Worm (Caenorhabditis elegans) whole organism, L4 larva: ENCODE results near the gene Y75B8A.7.

Source experiments
- F26F4.8 ChIP-seq: fragments of 200-800 bp; sonication (Bioruptor generic); conservative IDR thresholded peaks from 2 replicates; pipeline ENCODE4 v1.3.6; 2022; ENCODE audit warnings: missing genetic modification characterization, missing compliant biosample characterization
- F37D6.2 ChIP-seq: sonication (generic microtip); optimal IDR thresholded peaks from 2 replicates; lab custom pipeline; 2016; ENCODE audit warnings: mild to moderate bottlenecking, missing genetic modification characterization, missing compliant biosample characterization
- F44E2.7 ChIP-seq: fragments of 200-800 bp; sonication (Bioruptor generic); IDR thresholded peaks from 2 replicates; pipeline ENCODE4 v2.1.2; 2022; ENCODE audit warnings: missing genetic modification characterization, missing compliant biosample characterization
- Y105C5A.15 ChIP-seq: fragments of 200-800 bp; sonication (Bioruptor generic); IDR thresholded peaks from 2 replicates; pipeline ENCODE4 v1.3.6; 2022; ENCODE audit warnings: missing genetic modification characterization, missing compliant biosample characterization
- Y5F2A.4 ChIP-seq: fragments of 200-800 bp; sonication (Bioruptor generic); optimal IDR thresholded peaks from 2 replicates; lab custom pipeline; 2018; ENCODE audit warnings: mild to moderate bottlenecking, missing genetic modification characterization, missing compliant biosample characterization
- ceh-28 ChIP-seq: fragments of 150-350 bp; optimal IDR thresholded peaks from 2 replicates; lab custom pipeline; 2014; ENCODE audit warnings: missing biosample characterization, missing genetic modification reagents, missing genetic modification characterization
- ceh-32 ChIP-seq: sonication (generic microtip); optimal IDR thresholded peaks from 2 replicates; lab custom pipeline; 2016; ENCODE audit warnings: mild to moderate bottlenecking, missing genetic modification characterization, missing compliant biosample characterization; ENCODE audit not compliant: poor library complexity
- ceh-62 ChIP-seq: sonication (generic microtip); optimal IDR thresholded peaks from 2 replicates; lab custom pipeline; 2017; ENCODE audit warnings: missing biosample characterization, missing genetic modification characterization
- ctbp-1 ChIP-seq: fragments of 200-800 bp; sonication (Bioruptor generic); IDR thresholded peaks from 2 replicates; pipeline ENCODE4 v1.3.6; 2022; ENCODE audit warnings: missing genetic modification reagents, missing genetic modification characterization, missing compliant biosample characterization
- daf-16 ChIP-seq, 3 experiments: sonication (generic microtip); optimal IDR thresholded peaks; 2 replicates each; lab custom pipeline; 2016 to 2017; ENCODE audit warnings: missing genetic modification characterization in 3 of 3, missing genetic modification reagents in 3 of 3, mild to moderate bottlenecking in 2 of 3, missing compliant biosample characterization in 2 of 3, missing biosample characterization in 1 of 3, moderate library complexity in 1 of 3
- daf-8 ChIP-seq: fragments of 200-800 bp; sonication (Bioruptor generic); IDR thresholded peaks from 2 replicates; pipeline ENCODE4 v1.3.6; 2022; ENCODE audit warnings: missing genetic modification characterization, missing compliant biosample characterization
- dmd-6 ChIP-seq: fragments of 200-800 bp; sonication (Bioruptor generic); IDR thresholded peaks from 2 replicates; pipeline ENCODE4 v1.3.6; 2022; ENCODE audit warnings: missing genetic modification reagents, missing genetic modification characterization, missing compliant biosample characterization
- dmd-9 ChIP-seq: fragments of 200-800 bp; sonication (Bioruptor generic); IDR thresholded peaks from 2 replicates; pipeline ENCODE4 v1.3.6; 2022; ENCODE audit warnings: missing genetic modification reagents, missing genetic modification characterization, missing compliant biosample characterization
- dpl-1 ChIP-seq: fragments of 150-350 bp; optimal IDR thresholded peaks from 2 replicates; lab custom pipeline; 2014; ENCODE audit warnings: missing biosample characterization, missing genetic modification reagents, missing genetic modification characterization
- dve-1 ChIP-seq: sonication (generic microtip); optimal IDR thresholded peaks from 2 replicates; lab custom pipeline; 2017; ENCODE audit warnings: antibody characterized with exemption, mild to moderate bottlenecking, missing genetic modification characterization, missing compliant biosample characterization; ENCODE audit not compliant: insufficient read depth
- egl-43 ChIP-seq: fragments of 200-800 bp; sonication (Bioruptor generic); IDR thresholded peaks from 2 replicates; pipeline ENCODE4 v1.3.6; 2022; ENCODE audit warnings: missing genetic modification reagents, missing genetic modification characterization, missing compliant biosample characterization
- fkh-10 ChIP-seq: fragments of 150-350 bp; optimal IDR thresholded peaks from 2 replicates; lab custom pipeline; 2014; ENCODE audit warnings: missing biosample characterization, missing genetic modification reagents, missing genetic modification characterization
- lim-7 ChIP-seq: fragments of 200-800 bp; sonication (Bioruptor generic); IDR thresholded peaks from 2 replicates; pipeline ENCODE4 v1.3.6; 2022; ENCODE audit warnings: missing genetic modification characterization, missing compliant biosample characterization
- lin-38 ChIP-seq: fragments of 200-800 bp; sonication (Bioruptor generic); IDR thresholded peaks from 2 replicates; pipeline ENCODE4 v1.3.6; 2022; ENCODE audit warnings: missing genetic modification reagents, missing genetic modification characterization, missing compliant biosample characterization
- lin-39 ChIP-seq: fragments of 150-350 bp; optimal IDR thresholded peaks from 2 replicates; lab custom pipeline; 2014; ENCODE audit warnings: missing biosample characterization, missing genetic modification reagents, missing genetic modification characterization
- lir-3 ChIP-seq: sonication (generic microtip); optimal IDR thresholded peaks from 2 replicates; lab custom pipeline; 2016; ENCODE audit warnings: mild to moderate bottlenecking, missing genetic modification characterization, missing compliant biosample characterization
- lsy-2 ChIP-seq, 2 experiments: fragments of 150-350 bp in 1 of 2; sonication (generic microtip) in 1 of 2; optimal IDR thresholded peaks; 2 replicates each; lab custom pipeline; 2014 to 2017; ENCODE audit warnings: missing biosample characterization in 2 of 2, missing genetic modification characterization in 2 of 2
- mes-2 ChIP-seq: sonication (generic microtip); optimal IDR thresholded peaks from 2 replicates; lab custom pipeline; 2016; ENCODE audit warnings: missing genotype, mild to moderate bottlenecking, missing genetic modification characterization, missing compliant biosample characterization; ENCODE audit not compliant: poor library complexity, severe bottlenecking
- mxl-2 ChIP-seq: fragments of 200-800 bp; sonication (Bioruptor generic); conservative IDR thresholded peaks from 2 replicates; pipeline ENCODE4 v1.3.6; 2022; ENCODE audit warnings: missing genetic modification reagents, missing genetic modification characterization, missing compliant biosample characterization
- mxl-3 ChIP-seq: fragments of 200-800 bp; sonication (Bioruptor generic); optimal IDR thresholded peaks from 2 replicates; lab custom pipeline; 2018; ENCODE audit warnings: mild to moderate bottlenecking, missing genetic modification characterization, missing compliant biosample characterization
- nhr-111 ChIP-seq: fragments of 200-800 bp; sonication (Bioruptor generic); optimal IDR thresholded peaks from 2 replicates; lab custom pipeline; 2018; ENCODE audit warnings: mild to moderate bottlenecking, missing genetic modification characterization, missing compliant biosample characterization
- nhr-237 ChIP-seq: sonication (generic microtip); optimal IDR thresholded peaks from 2 replicates; lab custom pipeline; 2017; ENCODE audit warnings: missing biosample characterization, missing genetic modification characterization
- nhr-25 ChIP-seq: sonication (generic microtip); optimal IDR thresholded peaks from 2 replicates; lab custom pipeline; 2017; ENCODE audit warnings: missing genetic modification characterization, mild to moderate bottlenecking, missing compliant biosample characterization, antibody characterized with exemption, moderate library complexity, borderline replicate concordance; ENCODE audit not compliant: insufficient read depth
- nhr-76 ChIP-seq: fragments of 150-350 bp; optimal IDR thresholded peaks from 2 replicates; lab custom pipeline; 2014; ENCODE audit warnings: missing biosample characterization, missing genetic modification characterization
- nhr-77 ChIP-seq: fragments of 150-350 bp; optimal IDR thresholded peaks from 2 replicates; lab custom pipeline; 2014; ENCODE audit warnings: missing biosample characterization, missing genetic modification characterization
- pha-4 ChIP-seq, 2 experiments: fragments of 150-350 bp in 1 of 2; fragments of 200-800 bp in 1 of 2; sonication (Bioruptor generic) in 1 of 2; IDR thresholded peaks in 1 of 2; optimal IDR thresholded peaks in 1 of 2; 2 replicates each; pipeline versions ENCODE4 v1.3.6 to Lab custom; 2014 to 2022; ENCODE audit warnings: missing genetic modification characterization in 2 of 2, missing genetic modification reagents in 2 of 2, missing biosample characterization in 1 of 2, missing compliant biosample characterization in 1 of 2
- pqm-1 ChIP-seq: sonication (generic microtip); optimal IDR thresholded peaks from 2 replicates; lab custom pipeline; 2017; ENCODE audit warnings: missing biosample characterization, missing genetic modification characterization
- saeg-2 ChIP-seq: fragments of 200-800 bp; sonication (Bioruptor generic); IDR thresholded peaks from 2 replicates; pipeline ENCODE4 v1.3.6; 2022; ENCODE audit warnings: missing genetic modification reagents, missing genetic modification characterization, missing compliant biosample characterization
- sdz-12 ChIP-seq: fragments of 200-800 bp; sonication (Bioruptor generic); optimal IDR thresholded peaks from 2 replicates; lab custom pipeline; 2018; ENCODE audit warnings: mild to moderate bottlenecking, missing genetic modification characterization, missing compliant biosample characterization
- set-16 ChIP-seq: fragments of 200-800 bp; sonication (Bioruptor generic); IDR thresholded peaks from 2 replicates; pipeline ENCODE4 v1.3.6; 2022; ENCODE audit warnings: missing genetic modification reagents, missing genetic modification characterization, missing compliant biosample characterization
- skn-1 ChIP-seq: fragments of 150-350 bp; optimal IDR thresholded peaks from 2 replicates; lab custom pipeline; 2014; ENCODE audit warnings: missing biosample characterization, missing genetic modification characterization
- snpc-1.2 ChIP-seq: fragments of 200-800 bp; sonication (Bioruptor generic); IDR thresholded peaks from 2 replicates; pipeline ENCODE4 v1.3.6; 2022; ENCODE audit warnings: missing genetic modification reagents, missing genetic modification characterization, missing compliant biosample characterization
- snpc-4 ChIP-seq: fragments of 150-350 bp; optimal IDR thresholded peaks from 2 replicates; lab custom pipeline; 2014; ENCODE audit warnings: missing biosample characterization, missing genetic modification characterization
- spr-1 ChIP-seq: sonication (generic microtip); optimal IDR thresholded peaks from 2 replicates; lab custom pipeline; 2016; ENCODE audit warnings: mild to moderate bottlenecking, missing genetic modification characterization, missing compliant biosample characterization
- tag-97 ChIP-seq: fragments of 200-800 bp; sonication (Bioruptor generic); IDR thresholded peaks from 2 replicates; pipeline ENCODE4 v1.3.6; 2022; ENCODE audit warnings: missing genetic modification characterization, missing compliant biosample characterization
- tra-1 ChIP-seq: fragments of 200-800 bp; sonication (Bioruptor generic); IDR thresholded peaks from 2 replicates; pipeline ENCODE4 v1.3.6; 2022; ENCODE audit warnings: missing genetic modification reagents, missing genetic modification characterization, missing compliant biosample characterization
- zip-2 ChIP-seq: fragments of 150-350 bp; optimal IDR thresholded peaks from 2 replicates; lab custom pipeline; 2014; ENCODE audit warnings: missing biosample characterization, missing genetic modification characterization

Y75B8A.7 gene

DNA sequence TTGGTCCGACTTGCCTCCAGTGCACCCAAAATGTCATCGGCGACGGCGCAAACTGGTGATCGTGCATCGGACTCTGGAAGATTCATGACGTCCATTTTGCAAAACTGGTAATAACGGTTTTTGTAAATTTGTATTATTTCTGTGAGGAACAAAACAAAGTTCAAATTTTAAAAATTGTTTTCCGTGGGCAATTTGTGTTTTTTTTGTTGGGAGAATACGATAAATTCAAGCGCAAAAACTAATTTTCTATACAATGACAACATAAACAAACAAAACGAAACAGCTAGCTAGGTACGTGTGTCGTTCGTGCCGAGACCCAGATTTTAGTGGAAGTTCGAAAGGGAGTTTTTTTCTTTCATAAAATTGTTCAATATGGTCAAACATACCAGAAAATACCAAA, 30.2 kb downstream of the Y75B8A.7 start, which contains the start of gene Y75B8A.10:
TSS of gene Y75B8A.10 (minus strand) at position 101 of the 400 bp plus-strand sequence.
- TF ChIP-seq dmd-6 (GFP tag; lab: Robert Waterston, UW) = no peak

DNA sequence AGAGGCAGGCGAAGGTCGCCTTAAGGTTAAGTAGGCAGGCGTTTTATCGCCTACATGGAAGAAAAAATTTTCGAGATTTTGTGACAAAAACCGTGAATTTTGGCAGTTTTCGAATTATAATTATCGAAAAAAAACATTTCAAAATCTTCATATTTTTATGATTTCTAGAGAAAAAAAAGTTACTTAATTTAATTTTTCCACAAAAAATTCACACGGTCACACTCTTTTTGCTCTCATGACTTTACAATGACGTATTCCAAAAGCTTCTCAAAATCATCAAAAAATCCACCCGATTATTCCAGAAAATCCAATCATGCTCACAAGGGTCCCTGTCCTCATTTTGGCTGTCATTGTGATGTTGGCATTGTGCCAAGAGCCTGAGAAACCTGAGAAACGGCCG, 33.4 kb downstream of the Y75B8A.7 start, which contains the start of gene lury-1:
TSS of gene lury-1 (plus strand) at position 301 of the 400 bp plus-strand sequence.
- TF ChIP-seq F44E2.7 (no peak), nhr-111 (GFP tag; lab: Kevin White, UChicago) (no peak), F37D6.2 (tag; lab: Kevin White, UChicago) (no peak), nhr-237 (tag; lab: Kevin White, UChicago) (no peak), lin-38 (GFP tag; lab: Robert Waterston, UW) (no peak), lir-3 (tag; lab: Kevin White, UChicago) (no peak), tag-97 (GFP tag; lab: Robert Waterston, UW) (no peak), fkh-10 (no peak), daf-16 (GFP tag; optimal IDR thresholded peaks at IDR 0.05; lab: Kevin White, UChicago) (no peak), daf-16 (tag; optimal IDR thresholded peaks at IDR 0.05; lab: Kevin White, UChicago) (no peak), mes-2 (no peak), spr-1 (no peak), ceh-28 (tag; lab: Kevin White, UChicago) (no peak), ceh-62 (tag; lab: Kevin White, UChicago) (no peak), F26F4.8 (GFP tag; lab: Robert Waterston, UW) (no peak), nhr-76 (no peak), sdz-12 (GFP tag; lab: Kevin White, UChicago) (no peak), mxl-3 (GFP tag; lab: Kevin White, UChicago) (no peak), saeg-2 (no peak), mxl-2 (GFP tag; lab: Robert Waterston, UW) (no peak)

DNA sequence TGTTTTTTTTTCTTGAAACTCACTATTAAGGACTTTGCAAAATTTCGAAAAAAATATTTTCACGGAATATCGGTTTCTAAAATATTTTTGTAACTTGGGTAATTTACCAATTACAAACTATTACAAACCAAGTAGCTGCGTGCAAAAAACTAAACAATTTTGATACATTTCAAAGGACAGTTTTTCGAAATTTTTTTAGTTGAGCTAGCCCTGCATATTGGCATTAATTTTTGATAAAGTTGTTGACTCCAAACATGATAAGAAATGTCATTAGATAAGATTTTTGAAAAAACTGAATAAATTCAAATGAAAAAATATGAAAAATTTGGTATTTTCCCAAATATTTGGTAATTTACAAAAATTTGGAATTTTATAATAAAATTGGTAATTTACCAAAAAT, 35.5 kb downstream of the Y75B8A.7 start:
- TF ChIP-seq nhr-77 (tag; lab: Kevin White, UChicago) = no peak
- no peak for TF ChIP-seq mes-2
- TF ChIP-seq dve-1 = peak; percentile 12
- TF ChIP-seq Y105C5A.15 (GFP tag; lab: Robert Waterston, UW) = no peak
- peak; percentile 22 for TF ChIP-seq pqm-1 (tag; lab: Kevin White, UChicago)
- TF ChIP-seq zip-2 (tag; lab: Kevin White, UChicago) = no peak
- TF ChIP-seq daf-16 (GFP tag; optimal IDR thresholded peaks at IDR 0.05; lab: Kevin White, UChicago) = no peak
- peak; percentile 75 for TF ChIP-seq daf-16 (tag; optimal IDR thresholded peaks at IDR 0.05; lab: Kevin White, UChicago)
- no peak for TF ChIP-seq snpc-4 (tag; lab: Kevin White, UChicago)
- TF ChIP-seq lin-39 (tag; lab: Kevin White, UChicago) = no peak
- no peak for TF ChIP-seq skn-1
- TF ChIP-seq, all 104 proteins: peak for 3

DNA sequence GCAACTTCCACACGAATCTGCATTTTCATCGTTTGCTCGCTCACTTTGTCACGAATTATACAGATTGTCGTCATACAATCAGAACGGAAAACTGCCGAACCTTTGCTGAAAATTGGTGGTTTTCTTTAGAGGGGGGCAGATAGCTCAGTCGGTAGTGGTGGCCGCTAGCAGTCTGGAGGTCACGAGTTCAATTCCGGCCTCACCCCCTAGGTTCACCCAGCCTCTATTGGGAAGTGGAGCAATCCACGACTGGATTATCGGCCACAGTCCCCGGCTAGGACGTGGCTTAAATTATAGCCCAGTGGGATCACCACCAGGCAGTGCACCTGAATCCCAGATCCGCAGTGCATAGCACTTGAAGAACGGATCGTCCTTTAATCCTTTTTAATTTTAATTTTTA, 39.9 kb downstream of the Y75B8A.7 start:
- 0 out of 2 replicates have a peak, but pooled peaks have one; percentile 10 for TF ChIP-seq ctbp-1 (GFP tag; lab: Robert Waterston, UW)
- 0 out of 2 replicates have a peak, but pooled peaks have one; percentile 27 for TF ChIP-seq snpc-1.2 (GFP tag; lab: Robert Waterston, UW)
- TF ChIP-seq set-16 (GFP tag; lab: Robert Waterston, UW) = peak; percentile 47; the same call in 1 of the 2 replicates
- peak; percentile 39; the same call in 1 of the 2 replicates for TF ChIP-seq lin-38 (GFP tag; lab: Robert Waterston, UW)
- peak; percentile 55; the same call in 1 of the 2 replicates for TF ChIP-seq egl-43
- peak; percentile 45; the same call in 1 of the 2 replicates for TF ChIP-seq dmd-9
- peak; percentile 54; the same call in 1 of the 2 replicates for TF ChIP-seq lim-7 (GFP tag; lab: Robert Waterston, UW)

DNA sequence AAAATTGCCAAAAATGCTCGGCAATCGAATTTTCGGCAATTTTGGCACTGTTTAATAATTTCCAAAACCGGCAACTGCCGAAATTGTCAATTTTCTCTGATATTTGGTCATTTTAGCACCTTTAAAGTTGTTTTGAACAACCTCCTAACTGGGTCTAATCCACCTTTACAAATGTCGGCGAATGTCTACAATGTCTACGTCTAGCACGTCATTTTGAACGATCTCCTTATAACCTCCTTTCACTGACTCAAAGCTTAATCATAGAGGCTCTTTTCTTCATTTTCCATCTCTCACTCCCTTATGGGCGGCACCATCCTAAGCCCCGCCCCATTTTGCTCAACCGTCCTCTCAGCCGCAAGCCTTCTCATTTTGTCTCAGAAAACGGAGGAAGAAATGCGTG, 41.5 kb downstream of the Y75B8A.7 start, which contains the start of gene Y75B8A.44:
TSS of gene Y75B8A.44 (plus strand) at position 301 of the 400 bp plus-strand sequence.
- TF ChIP-seq nhr-76 (no peak), nhr-237 (tag; lab: Kevin White, UChicago) (no peak), fkh-10 (no peak), ceh-32 (tag; lab: Kevin White, UChicago) (no peak), nhr-25 (tag; lab: Kevin White, UChicago) (no peak), dpl-1 (GFP tag; lab: Kevin White, UChicago) (no peak), egl-43 (no peak), tag-97 (GFP tag; lab: Robert Waterston, UW) (no peak), lin-38 (GFP tag; lab: Robert Waterston, UW) (no peak), skn-1 (no peak), tra-1 (GFP tag; lab: Robert Waterston, UW) (no peak), mes-2 (no peak), Y5F2A.4 (GFP tag; lab: Kevin White, UChicago) (no peak), lsy-2 (tag; optimal IDR thresholded peaks at IDR 0.05; lab: Kevin White, UChicago) (no peak), daf-8 (GFP tag; lab: Robert Waterston, UW) (no peak), pha-4 (GFP tag; IDR thresholded peaks at IDR 0.05; lab: Robert Waterston, UW) (no peak), pha-4 (tag; optimal IDR thresholded peaks at IDR 0.05; lab: Kevin White, UChicago) (no peak)
- TF ChIP-seq, all 104 proteins: peak for 0
